Worm (Caenorhabditis elegans) whole organism, L2 larva: ENCODE measurements around the gene mrps-7.

Experiments
- C34F6.9 ChIP-seq: fragments of 150-350 bp; optimal IDR thresholded peaks from 2 replicates; lab custom pipeline; 2014; ENCODE audit warnings: missing biosample characterization, missing genetic modification characterization
- R02D3.7 ChIP-seq: fragments of 150-350 bp; optimal IDR thresholded peaks from 2 replicates; lab custom pipeline; 2014; ENCODE audit warnings: missing biosample characterization, missing genetic modification characterization
- Y55F3AM.14 ChIP-seq: fragments of 200-800 bp; sonication (Bioruptor generic); optimal IDR thresholded peaks from 2 replicates; lab custom pipeline; 2018; ENCODE audit warnings: mild to moderate bottlenecking, missing genetic modification characterization, missing compliant biosample characterization
- ZK546.5 ChIP-seq: sonication (generic microtip); optimal IDR thresholded peaks from 2 replicates; lab custom pipeline; 2017; ENCODE audit warnings: missing biosample characterization, missing genetic modification characterization
- alr-1 ChIP-seq: fragments of 150-350 bp; optimal IDR thresholded peaks from 2 replicates; lab custom pipeline; 2014; ENCODE audit warnings: missing biosample characterization, missing genetic modification characterization
- aly-2 ChIP-seq: fragments of 150-350 bp; optimal IDR thresholded peaks from 2 replicates; lab custom pipeline; 2014; ENCODE audit warnings: missing biosample characterization, missing genetic modification characterization
- ama-1 ChIP-seq: fragments of 150-350 bp; optimal IDR thresholded peaks from 2 replicates; lab custom pipeline; 2018; ENCODE audit warnings: inconsistent platforms
- ceh-16 ChIP-seq: fragments of 150-350 bp; optimal IDR thresholded peaks from 2 replicates; lab custom pipeline; 2014; ENCODE audit warnings: missing biosample characterization, missing genetic modification characterization
- dmd-4 ChIP-seq: sonication (generic microtip); optimal IDR thresholded peaks from 2 replicates; lab custom pipeline; 2017; ENCODE audit warnings: missing biosample characterization, missing genetic modification characterization
- egl-27 ChIP-seq: sonication (generic microtip); optimal IDR thresholded peaks from 3 replicates; lab custom pipeline; 2017; ENCODE audit warnings: missing biosample characterization, missing genetic modification reagents, missing genetic modification characterization
- elt-1 ChIP-seq: fragments of 150-350 bp; optimal IDR thresholded peaks from 2 replicates; lab custom pipeline; 2014; ENCODE audit warnings: missing biosample characterization, missing genetic modification characterization
- elt-3 ChIP-seq: sonication (generic microtip); optimal IDR thresholded peaks from 2 replicates; lab custom pipeline; 2017; ENCODE audit warnings: missing biosample characterization, missing genetic modification characterization
- fos-1 ChIP-seq: fragments of 150-350 bp; optimal IDR thresholded peaks from 2 replicates; lab custom pipeline; 2014; ENCODE audit warnings: missing biosample characterization, missing genetic modification characterization
- gmeb-1 ChIP-seq: fragments of 150-350 bp; optimal IDR thresholded peaks from 2 replicates; lab custom pipeline; 2014; ENCODE audit warnings: missing biosample characterization, missing genetic modification characterization
- lin-13 ChIP-seq: fragments of 150-350 bp; optimal IDR thresholded peaks from 2 replicates; lab custom pipeline; 2014; ENCODE audit warnings: missing biosample characterization, missing genetic modification reagents, missing genetic modification characterization
- lin-39 ChIP-seq: fragments of 150-350 bp; optimal IDR thresholded peaks from 2 replicates; lab custom pipeline; 2014; ENCODE audit warnings: missing biosample characterization, missing genetic modification reagents, missing genetic modification characterization
- lsy-2 ChIP-seq, 2 experiments: fragments of 150-350 bp in 1 of 2; sonication (generic microtip) in 1 of 2; optimal IDR thresholded peaks; 2 replicates each; lab custom pipeline; 2014 to 2017; ENCODE audit warnings: missing biosample characterization in 2 of 2, missing genetic modification characterization in 2 of 2
- mab-5 ChIP-seq: fragments of 150-350 bp; optimal IDR thresholded peaks from 2 replicates; lab custom pipeline; 2014; ENCODE audit warnings: missing biosample characterization, missing genetic modification characterization
- mbf-1 ChIP-seq: sonication (generic microtip); optimal IDR thresholded peaks from 2 replicates; lab custom pipeline; 2017; ENCODE audit warnings: missing biosample characterization, missing genetic modification characterization
- mdl-1 ChIP-seq, 2 experiments: fragments of 150-350 bp in 1 of 2; sonication (generic microtip) in 1 of 2; optimal IDR thresholded peaks; 2 replicates each; lab custom pipeline; 2017; ENCODE audit warnings: missing biosample characterization in 2 of 2, missing genetic modification characterization in 2 of 2
- nhr-10 ChIP-seq: sonication (generic microtip); optimal IDR thresholded peaks from 2 replicates; lab custom pipeline; 2017; ENCODE audit warnings: missing biosample characterization, missing genetic modification characterization
- nhr-11 ChIP-seq: fragments of 150-350 bp; optimal IDR thresholded peaks from 2 replicates; lab custom pipeline; 2014; ENCODE audit warnings: missing biosample characterization, missing genetic modification characterization
- nhr-12 ChIP-seq: fragments of 150-350 bp; optimal IDR thresholded peaks from 2 replicates; lab custom pipeline; 2014; ENCODE audit warnings: missing biosample characterization, missing genetic modification characterization
- nhr-129 ChIP-seq: fragments of 150-350 bp; optimal IDR thresholded peaks from 2 replicates; lab custom pipeline; 2014; ENCODE audit warnings: missing biosample characterization, missing genetic modification characterization
- nhr-21 ChIP-seq: fragments of 150-350 bp; optimal IDR thresholded peaks from 2 replicates; lab custom pipeline; 2014; ENCODE audit warnings: missing biosample characterization, missing genetic modification characterization
- nhr-23 ChIP-seq: fragments of 150-350 bp; optimal IDR thresholded peaks from 2 replicates; lab custom pipeline; 2014; ENCODE audit warnings: missing biosample characterization, missing genetic modification reagents, missing genetic modification characterization
- nhr-237 ChIP-seq: fragments of 150-350 bp; optimal IDR thresholded peaks from 2 replicates; lab custom pipeline; 2014; ENCODE audit warnings: missing biosample characterization, missing genetic modification characterization
- nhr-6 ChIP-seq: fragments of 150-350 bp; optimal IDR thresholded peaks from 2 replicates; lab custom pipeline; 2014; ENCODE audit warnings: missing biosample characterization, missing genetic modification characterization
- peb-1 ChIP-seq: fragments of 150-350 bp; optimal IDR thresholded peaks from 2 replicates; lab custom pipeline; 2014; ENCODE audit warnings: missing biosample characterization, missing genetic modification characterization
- sma-3 ChIP-seq: sonication (generic microtip); optimal IDR thresholded peaks from 2 replicates; lab custom pipeline; 2016; ENCODE audit warnings: missing genetic modification reagents, missing genetic modification characterization, missing compliant biosample characterization
- sma-9 ChIP-seq, 2 experiments: fragments of 150-350 bp in 1 of 2; sonication (generic microtip) in 1 of 2; optimal IDR thresholded peaks; 2 replicates each; lab custom pipeline; 2014 to 2016; ENCODE audit warnings: missing genetic modification characterization in 2 of 2, mild to moderate bottlenecking in 1 of 2, missing biosample characterization in 1 of 2, missing compliant biosample characterization in 1 of 2, missing genetic modification reagents in 1 of 2, moderate library complexity in 1 of 2
- snpc-4 ChIP-seq: fragments of 150-350 bp; optimal IDR thresholded peaks from 2 replicates; lab custom pipeline; 2014; ENCODE audit warnings: missing biosample characterization, missing genetic modification characterization
- unc-39 ChIP-seq: fragments of 150-350 bp; optimal IDR thresholded peaks from 2 replicates; lab custom pipeline; 2014; ENCODE audit warnings: missing biosample characterization, missing genetic modification characterization
- zag-1 ChIP-seq: fragments of 150-350 bp; optimal IDR thresholded peaks from 2 replicates; lab custom pipeline; 2014; ENCODE audit warnings: missing biosample characterization, missing genetic modification characterization
- ztf-1 ChIP-seq: fragments of 200-800 bp; sonication (Bioruptor generic); conservative IDR thresholded peaks from 2 replicates; pipeline ENCODE4 v1.3.6; 2022; ENCODE audit warnings: missing genetic modification characterization, missing compliant biosample characterization

mrps-7 gene

DNA sequence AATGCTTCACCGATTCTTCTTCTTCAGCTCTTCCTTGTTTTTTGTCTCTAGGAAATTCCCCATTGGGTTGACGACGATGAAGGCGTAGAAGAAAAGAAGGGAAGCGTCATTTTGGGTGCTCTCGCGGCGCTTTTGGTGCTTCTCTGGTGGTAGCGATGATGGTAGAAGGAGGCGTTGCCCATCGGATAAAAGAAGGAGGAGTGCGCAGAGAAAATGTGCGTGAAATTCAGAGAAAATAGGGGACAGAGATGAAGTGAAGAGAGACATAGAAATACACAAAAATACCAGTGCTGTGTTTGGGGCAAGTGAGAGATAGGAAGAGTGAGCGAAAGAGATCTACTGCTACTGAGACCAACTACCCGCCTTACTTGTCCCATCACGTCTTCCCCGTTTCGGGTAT lies 39.4 kb upstream of the mrps-7 start, which contains the start of gene oig-5:
Gene oig-5, plus strand, starts transcription at position 301 of the 400 bp plus-strand sequence.
- TF ChIP-seq fos-1 (tag; lab: Kevin White, UChicago) (no peak), ZK546.5 (tag; lab: Kevin White, UChicago) (no peak)
- TF ChIP-seq, all 48 proteins: peak for 0

DNA sequence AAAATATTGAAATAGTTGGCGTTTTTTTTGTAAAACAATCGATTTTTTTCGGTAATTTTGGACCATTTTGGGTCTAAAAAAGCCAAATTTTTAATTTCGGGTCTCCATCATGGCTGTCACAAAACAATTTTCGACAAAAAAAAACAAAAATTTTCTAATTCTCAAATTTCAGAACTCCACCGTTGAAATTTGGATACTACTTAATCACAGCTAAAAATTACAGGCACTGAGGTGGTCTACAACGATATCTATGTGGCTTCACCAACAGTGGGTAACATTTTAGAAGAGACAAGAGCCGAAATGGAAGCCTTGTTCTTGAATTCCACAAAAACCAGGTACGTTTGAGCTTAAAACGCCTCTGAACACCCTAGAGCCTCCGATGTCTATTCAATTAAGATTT lies 34.8 kb upstream of the mrps-7 start, which contains the start of gene Y57G11C.1142:
Gene Y57G11C.1142, plus strand, starts transcription at position 301 of the 400 bp plus-strand sequence.
- TF ChIP-seq gmeb-1 (no peak), R02D3.7 (tag; lab: Kevin White, UChicago) (no peak), peb-1 (tag; lab: Kevin White, UChicago) (no peak), sma-3 (GFP tag; lab: Kevin White, UChicago) (no peak), egl-27 (no peak), nhr-12 (tag; lab: Kevin White, UChicago) (no peak), nhr-11 (tag; lab: Kevin White, UChicago) (no peak), mbf-1 (no peak), aly-2 (tag; lab: Kevin White, UChicago) (no peak), mdl-1 (tag; optimal IDR thresholded peaks at IDR 0.05; lab: Kevin White, UChicago) (no peak), ceh-16 (tag; lab: Kevin White, UChicago) (no peak), C34F6.9 (no peak), elt-3 (tag; lab: Kevin White, UChicago) (no peak)
- TF ChIP-seq, all 48 proteins: peak for 0

DNA sequence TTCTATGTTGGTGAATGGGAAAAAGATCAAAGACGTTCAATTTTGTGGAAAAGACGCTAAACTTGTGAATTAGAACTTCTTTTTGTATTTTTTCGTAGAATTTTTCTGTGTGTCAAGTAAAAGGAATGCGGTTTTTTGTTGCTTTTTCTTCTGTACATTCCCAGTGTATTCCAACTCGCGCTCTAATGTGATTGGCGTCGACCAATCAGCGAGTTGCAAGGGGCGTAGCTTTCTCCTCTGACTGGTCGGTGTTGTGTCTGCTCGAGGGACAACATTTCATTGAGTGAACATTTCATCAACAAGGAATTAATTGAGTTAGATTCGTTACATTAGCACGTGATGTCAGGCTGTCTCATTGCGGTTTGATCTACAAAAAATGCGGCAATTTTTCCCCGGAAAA lies 33.4 kb upstream of the mrps-7 start:
- no peak for TF ChIP-seq lsy-2 (tag; optimal IDR thresholded peaks at IDR 0.05; lab: Kevin White, UChicago)
- no peak for TF ChIP-seq nhr-237 (tag; lab: Kevin White, UChicago)
- TF ChIP-seq lin-13 (GFP tag; lab: Kevin White, UChicago), result no peak
- TF ChIP-seq dmd-4 (tag; lab: Kevin White, UChicago), result no peak
- TF ChIP-seq Y55F3AM.14 (GFP tag; lab: Kevin White, UChicago), result no peak
- no peak for TF ChIP-seq alr-1
- TF ChIP-seq nhr-11 (tag; lab: Kevin White, UChicago), result no peak
- no peak for TF ChIP-seq nhr-21 (tag; lab: Kevin White, UChicago)
- TF ChIP-seq fos-1 (tag; lab: Kevin White, UChicago), result no peak
- no peak for TF ChIP-seq peb-1 (tag; lab: Kevin White, UChicago)
- no peak for TF ChIP-seq ztf-1 (GFP tag; lab: Robert Waterston, UW)
- TF ChIP-seq mbf-1, result no peak
- TF ChIP-seq lin-39 (tag; lab: Kevin White, UChicago), result no peak
- TF ChIP-seq mab-5 (tag; lab: Kevin White, UChicago), result no peak
- TF ChIP-seq nhr-23 (tag; lab: Kevin White, UChicago), result no peak
- no peak for TF ChIP-seq C34F6.9

DNA sequence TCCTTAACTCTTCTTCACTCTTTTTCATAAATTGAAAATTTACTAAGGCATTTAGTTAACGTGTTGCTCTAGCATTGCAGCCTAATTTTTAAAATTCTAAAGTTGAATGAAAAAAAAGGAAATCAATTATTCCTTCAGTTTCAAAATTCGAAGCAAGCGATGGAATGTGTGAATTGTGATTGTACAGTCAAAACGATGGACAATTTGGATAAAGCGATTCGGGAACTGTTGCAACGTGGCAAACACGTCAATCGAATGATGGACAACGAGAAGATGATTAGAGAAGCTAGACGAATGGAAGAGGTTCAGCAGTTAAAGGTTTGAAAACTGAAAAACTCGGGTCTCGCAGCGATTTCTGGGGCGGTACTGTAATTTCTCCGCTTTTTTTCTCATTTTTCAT lies 31.7 kb upstream of the mrps-7 start, which contains the start of gene Y57G11C.14:
Gene Y57G11C.14, plus strand, starts transcription at position 126 of the 400 bp plus-strand sequence.
- no peak for TF ChIP-seq nhr-10 (tag; lab: Kevin White, UChicago)
- no peak for TF ChIP-seq nhr-23 (tag; lab: Kevin White, UChicago)
- TF ChIP-seq sma-9 (GFP tag; optimal IDR thresholded peaks at IDR 0.05; lab: Kevin White, UChicago), result no peak
- TF ChIP-seq sma-9 (tag; optimal IDR thresholded peaks at IDR 0.05; lab: Kevin White, UChicago), result no peak
- TF ChIP-seq nhr-12 (tag; lab: Kevin White, UChicago), result no peak
- no peak for TF ChIP-seq lsy-2 (tag; optimal IDR thresholded peaks at IDR 0.05; lab: Kevin White, UChicago)
- no peak for TF ChIP-seq nhr-6 (tag; lab: Kevin White, UChicago)
- no peak for TF ChIP-seq Y55F3AM.14 (GFP tag; lab: Kevin White, UChicago)
- no peak for TF ChIP-seq snpc-4 (tag; lab: Kevin White, UChicago)
- no peak for TF ChIP-seq nhr-129 (tag; lab: Kevin White, UChicago)
- no peak for TF ChIP-seq elt-1 (tag; lab: Kevin White, UChicago)
- no peak for TF ChIP-seq unc-39 (tag; lab: Kevin White, UChicago)
- no peak for TF ChIP-seq egl-27
- no peak for TF ChIP-seq zag-1 (tag; lab: Kevin White, UChicago)
- no peak for TF ChIP-seq nhr-21 (tag; lab: Kevin White, UChicago)
- no peak for TF ChIP-seq gmeb-1
- TF ChIP-seq mbf-1, result no peak
- no peak for TF ChIP-seq ztf-1 (GFP tag; lab: Robert Waterston, UW)
- no peak for TF ChIP-seq elt-3 (tag; lab: Kevin White, UChicago)
- TF ChIP-seq, all 48 proteins: peak for 0

DNA sequence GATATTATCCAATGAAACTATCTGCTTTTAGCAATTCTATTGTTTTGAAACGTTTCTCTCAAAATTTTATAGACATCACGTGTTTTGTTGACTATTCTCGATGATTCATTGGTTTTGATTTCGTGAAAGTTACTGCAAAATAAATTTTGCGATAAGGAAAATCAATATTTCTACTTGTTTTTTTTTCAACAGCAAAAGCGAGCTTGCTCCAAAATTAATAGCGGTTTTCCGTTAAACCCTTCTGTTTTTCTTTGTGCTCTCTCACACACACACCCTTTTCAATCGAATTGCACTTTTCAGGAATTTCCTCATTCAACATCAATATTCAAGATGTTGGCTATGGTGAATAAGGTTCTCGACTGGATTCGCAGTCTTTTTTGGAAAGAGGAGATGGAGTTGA lies 30.3 kb upstream of the mrps-7 start, which contains the start of gene arl-8:
Gene arl-8, plus strand, starts transcription at position 301 of the 400 bp plus-strand sequence.
- no peak for TF ChIP-seq nhr-12 (tag; lab: Kevin White, UChicago)
- no peak for TF ChIP-seq nhr-6 (tag; lab: Kevin White, UChicago)
- no peak for TF ChIP-seq nhr-11 (tag; lab: Kevin White, UChicago)
- peak; percentile 17 for TF ChIP-seq ama-1 (lab: Kevin White, UChicago)
